Worm (Caenorhabditis elegans): ENCODE measurements around the gene clec-222.

clec-222 gene

DNA sequence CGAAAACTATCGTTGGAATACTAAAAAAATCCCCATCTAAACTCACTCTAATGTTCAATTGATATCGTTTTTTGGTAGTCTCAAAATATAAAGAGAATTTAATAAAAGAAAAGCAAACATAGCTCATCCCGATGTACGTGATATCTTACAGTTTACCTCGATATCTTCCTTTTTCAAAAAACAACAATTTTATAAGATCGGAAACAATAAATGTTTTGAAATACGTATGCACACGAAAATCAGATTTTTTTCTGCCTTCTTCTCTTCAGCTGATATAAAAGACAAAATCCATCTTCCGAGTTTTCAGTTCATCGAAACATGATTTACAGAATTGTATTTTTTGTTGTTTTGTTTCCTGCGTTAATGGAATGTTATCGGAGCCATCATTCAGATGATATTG lies at the start of gene clec-222:
TSS of gene clec-222 (plus strand) at position 301 of the 400 bp plus-strand sequence.
- TF ChIP-seq hnd-1 (tag; optimal IDR thresholded peaks at IDR 0.05) (no peak), tbx-37 (GFP tag; conservative IDR thresholded peaks at IDR 0.05) (no peak), flt-1 (GFP tag; IDR thresholded peaks at IDR 0.05) (no peak), aly-1 (tag; optimal IDR thresholded peaks at IDR 0.05) (no peak), ceh-13 (GFP tag; optimal IDR thresholded peaks at IDR 0.05) (no peak), F13C5.2 (tag; optimal IDR thresholded peaks at IDR 0.05) (no peak), hmbx-1 (tag; optimal IDR thresholded peaks at IDR 0.05) (no peak), tbx-11 (GFP tag; IDR thresholded peaks at IDR 0.05) (no peak), scrt-1 (GFP tag; IDR thresholded peaks at IDR 0.05) (no peak), ama-1 (optimal IDR thresholded peaks at IDR 0.05) (no peak), ets-7 (tag; optimal IDR thresholded peaks at IDR 0.05) (no peak), B0310.2 (tag; optimal IDR thresholded peaks at IDR 0.05) (no peak), pes-1 (GFP tag; IDR thresholded peaks at IDR 0.05) (no peak)

DNA sequence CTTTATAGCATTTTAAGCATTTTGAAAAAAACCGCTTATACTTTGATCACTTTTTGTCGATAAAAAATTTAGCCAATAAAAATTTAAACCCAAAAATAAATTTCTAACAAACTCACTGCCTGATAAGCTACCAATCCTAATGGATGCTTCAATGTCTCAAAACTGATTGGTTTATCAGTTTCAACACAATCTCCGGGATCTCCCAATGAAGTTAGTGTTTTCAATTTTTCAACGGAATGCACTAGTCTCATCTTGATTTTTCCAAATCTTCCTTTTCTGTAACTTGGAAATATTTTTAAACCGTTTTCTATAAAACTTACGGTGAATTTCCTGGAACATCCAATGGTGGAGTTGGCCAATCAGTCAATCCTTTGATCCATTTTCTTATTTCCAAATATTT lies 47.5 kb upstream of the clec-222 start:
- TF ChIP-seq ets-7 (tag; optimal IDR thresholded peaks at IDR 0.05): no peak
- TF ChIP-seq scrt-1 (GFP tag; IDR thresholded peaks at IDR 0.05): no peak
- TF ChIP-seq aly-1 (tag; optimal IDR thresholded peaks at IDR 0.05): no peak
- TF ChIP-seq F13C5.2 (tag; optimal IDR thresholded peaks at IDR 0.05): no peak
- no peak for TF ChIP-seq flt-1 (GFP tag; IDR thresholded peaks at IDR 0.05)
- TF ChIP-seq hmbx-1 (tag; optimal IDR thresholded peaks at IDR 0.05): no peak
- TF ChIP-seq tra-4 (tag; optimal IDR thresholded peaks at IDR 0.05): no peak
- TF ChIP-seq pes-1 (GFP tag; IDR thresholded peaks at IDR 0.05): no peak
- TF ChIP-seq hnd-1 (tag; optimal IDR thresholded peaks at IDR 0.05): no peak
- TF ChIP-seq ceh-36 (tag; optimal IDR thresholded peaks at IDR 0.05): no peak
- no peak for TF ChIP-seq sea-1 (GFP tag; conservative IDR thresholded peaks at IDR 0.05)
- TF ChIP-seq tbx-11 (GFP tag; IDR thresholded peaks at IDR 0.05): no peak
- no peak for TF ChIP-seq ceh-13 (GFP tag; optimal IDR thresholded peaks at IDR 0.05)
- no peak for TF ChIP-seq tbx-37 (GFP tag; conservative IDR thresholded peaks at IDR 0.05)
- TF ChIP-seq B0310.2 (tag; optimal IDR thresholded peaks at IDR 0.05): no peak
- no peak for TF ChIP-seq hmg-4 (GFP tag; optimal IDR thresholded peaks at IDR 0.05)
- no peak for TF ChIP-seq ama-1 (optimal IDR thresholded peaks at IDR 0.05)

DNA sequence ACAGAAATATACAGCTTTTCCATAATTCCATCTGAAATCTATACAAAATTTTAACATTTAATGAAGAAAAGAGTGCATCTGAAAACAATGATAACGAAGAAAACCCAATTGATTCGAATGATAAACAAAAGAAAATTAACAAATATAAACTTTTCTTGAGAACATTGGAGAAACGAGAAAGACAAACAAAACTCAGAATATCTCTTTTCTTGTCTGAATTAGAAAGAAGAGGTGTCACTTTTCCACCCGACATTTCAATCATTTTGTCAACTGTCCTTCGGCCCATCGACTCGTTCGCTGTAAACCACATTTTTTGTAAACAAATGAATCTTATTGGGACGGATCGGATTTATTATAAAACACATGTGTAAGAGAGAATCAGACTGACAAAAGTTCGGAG lies 45.2 kb upstream of the clec-222 start, which contains the start of gene bgal-1:
TSS of gene bgal-1 (minus strand) at position 38 of the 400 bp plus-strand sequence.
- TF ChIP-seq tra-4 (tag; optimal IDR thresholded peaks at IDR 0.05) (no peak), ets-7 (tag; optimal IDR thresholded peaks at IDR 0.05) (no peak), hnd-1 (tag; optimal IDR thresholded peaks at IDR 0.05) (no peak), F13C5.2 (tag; optimal IDR thresholded peaks at IDR 0.05) (no peak), ceh-13 (GFP tag; optimal IDR thresholded peaks at IDR 0.05) (no peak), ceh-36 (tag; optimal IDR thresholded peaks at IDR 0.05) (no peak), flt-1 (GFP tag; IDR thresholded peaks at IDR 0.05) (no peak), tbx-37 (GFP tag; conservative IDR thresholded peaks at IDR 0.05) (no peak), pes-1 (GFP tag; IDR thresholded peaks at IDR 0.05) (no peak), hmg-4 (GFP tag; optimal IDR thresholded peaks at IDR 0.05) (no peak), B0310.2 (tag; optimal IDR thresholded peaks at IDR 0.05) (no peak), sea-1 (GFP tag; conservative IDR thresholded peaks at IDR 0.05) (no peak), hmbx-1 (tag; optimal IDR thresholded peaks at IDR 0.05) (no peak), aly-1 (tag; optimal IDR thresholded peaks at IDR 0.05) (no peak)

DNA sequence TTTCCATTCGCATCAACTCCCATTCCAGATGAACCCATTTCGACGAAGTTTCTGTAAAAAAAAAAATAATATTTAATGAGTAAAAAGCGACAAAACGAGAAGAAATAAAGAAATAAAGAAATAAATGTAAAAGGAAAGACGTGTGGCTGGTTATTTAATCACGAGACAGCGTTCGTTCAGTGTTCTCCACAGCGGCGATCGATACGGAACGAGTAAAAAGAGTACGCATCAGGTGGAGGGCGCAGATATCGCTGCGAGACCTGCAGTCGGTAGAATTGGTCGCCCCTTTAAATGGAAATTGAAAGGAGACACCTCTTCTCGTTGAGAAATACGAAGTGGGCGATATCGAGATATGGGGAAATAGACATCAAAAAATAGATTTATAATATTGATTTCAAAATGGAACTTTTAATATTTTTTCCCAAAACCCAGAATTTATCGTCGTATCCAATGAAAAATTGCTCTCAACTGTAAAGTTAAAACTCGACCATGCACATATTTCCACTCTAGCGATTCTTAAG lies 42.4 kb upstream of the clec-222 start, which contains the start of gene pqn-70:
TSS of gene pqn-70 (minus strand) at position 51 of the 521 bp plus-strand sequence.
- TF ChIP-seq tra-4 (tag; optimal IDR thresholded peaks at IDR 0.05) (no peak), F13C5.2 (tag; optimal IDR thresholded peaks at IDR 0.05) (peak; percentile 39), tbx-37 (GFP tag; conservative IDR thresholded peaks at IDR 0.05) (0 out of 2 replicates have a peak, but pooled peaks have one; percentile 11), hmg-4 (GFP tag; optimal IDR thresholded peaks at IDR 0.05) (peak; percentile 60)

DNA sequence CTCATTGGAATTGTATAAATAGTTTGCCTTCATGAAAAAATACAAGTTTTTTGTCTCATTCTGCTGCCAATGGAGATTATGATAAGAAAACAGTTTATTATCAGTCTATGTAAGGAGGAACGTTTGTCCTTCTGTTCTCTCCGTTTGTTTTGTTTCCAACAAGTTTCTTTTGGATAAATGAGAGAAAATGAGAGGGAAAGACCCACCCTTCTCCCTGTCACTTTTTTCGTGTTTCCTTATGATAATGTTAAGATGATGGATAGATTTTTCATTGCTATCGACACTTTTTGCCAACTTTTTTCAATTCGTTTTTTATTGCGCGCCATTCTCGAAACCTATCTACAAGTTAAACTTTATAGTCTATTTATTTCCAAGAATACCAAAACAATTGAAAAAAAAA lies 40.0 kb upstream of the clec-222 start:
- TF ChIP-seq scrt-1 (GFP tag; IDR thresholded peaks at IDR 0.05) (no peak), F13C5.2 (tag; optimal IDR thresholded peaks at IDR 0.05) (no peak)

DNA sequence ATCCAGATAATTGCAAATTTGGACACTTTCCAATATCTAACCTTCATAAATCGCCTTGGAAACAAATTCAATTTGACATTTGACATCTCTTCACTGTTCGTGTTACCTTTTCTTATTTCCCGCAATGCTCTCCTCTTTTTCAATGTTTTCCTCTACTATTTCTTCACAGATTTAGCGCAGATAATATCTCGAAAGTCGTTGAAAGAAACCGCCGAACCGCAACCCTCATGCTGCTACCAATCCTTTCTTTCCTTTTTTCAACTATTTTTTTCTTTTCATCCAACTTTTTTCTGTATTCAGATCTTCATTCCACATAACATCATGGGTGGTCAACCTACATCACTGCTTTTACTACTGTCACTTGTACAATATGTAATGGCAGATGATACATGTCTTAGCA lies 36.8 kb upstream of the clec-222 start, which contains the start of gene T19B10.5:
TSS of gene T19B10.5 (plus strand) at position 301 of the 400 bp plus-strand sequence.
- TF ChIP-seq pes-1 (GFP tag; IDR thresholded peaks at IDR 0.05) (no peak), sea-1 (GFP tag; conservative IDR thresholded peaks at IDR 0.05) (no peak), scrt-1 (GFP tag; IDR thresholded peaks at IDR 0.05) (no peak)

DNA sequence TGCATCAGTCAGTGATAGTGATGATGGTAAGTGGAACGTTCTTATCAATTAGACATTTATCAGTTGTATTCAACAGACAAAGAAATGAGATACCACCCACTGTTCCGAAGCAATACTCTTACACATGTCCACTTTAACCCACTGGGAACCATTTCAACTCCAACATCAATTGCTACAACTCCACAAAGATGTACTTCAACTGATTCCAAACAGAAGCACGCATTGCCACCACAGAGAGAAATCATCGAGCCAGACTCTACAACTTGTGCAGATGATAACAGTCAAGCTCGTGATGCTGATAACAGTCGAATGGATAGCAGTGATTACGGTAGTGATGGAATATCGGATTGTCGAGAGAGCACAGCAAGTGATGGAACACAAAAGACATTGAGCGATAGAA lies 35.3 kb upstream of the clec-222 start:
- TF ChIP-seq flt-1 (GFP tag; IDR thresholded peaks at IDR 0.05) (no peak), ets-7 (tag; optimal IDR thresholded peaks at IDR 0.05) (no peak), sea-1 (GFP tag; conservative IDR thresholded peaks at IDR 0.05) (no peak), hnd-1 (tag; optimal IDR thresholded peaks at IDR 0.05) (no peak), tra-4 (tag; optimal IDR thresholded peaks at IDR 0.05) (no peak), tbx-37 (GFP tag; conservative IDR thresholded peaks at IDR 0.05) (no peak), scrt-1 (GFP tag; IDR thresholded peaks at IDR 0.05) (no peak), hmg-4 (GFP tag; optimal IDR thresholded peaks at IDR 0.05) (no peak), aly-1 (tag; optimal IDR thresholded peaks at IDR 0.05) (no peak), ceh-13 (GFP tag; optimal IDR thresholded peaks at IDR 0.05) (no peak), F13C5.2 (tag; optimal IDR thresholded peaks at IDR 0.05) (no peak), ceh-36 (tag; optimal IDR thresholded peaks at IDR 0.05) (no peak), B0310.2 (tag; optimal IDR thresholded peaks at IDR 0.05) (no peak), ama-1 (optimal IDR thresholded peaks at IDR 0.05) (no peak)

DNA sequence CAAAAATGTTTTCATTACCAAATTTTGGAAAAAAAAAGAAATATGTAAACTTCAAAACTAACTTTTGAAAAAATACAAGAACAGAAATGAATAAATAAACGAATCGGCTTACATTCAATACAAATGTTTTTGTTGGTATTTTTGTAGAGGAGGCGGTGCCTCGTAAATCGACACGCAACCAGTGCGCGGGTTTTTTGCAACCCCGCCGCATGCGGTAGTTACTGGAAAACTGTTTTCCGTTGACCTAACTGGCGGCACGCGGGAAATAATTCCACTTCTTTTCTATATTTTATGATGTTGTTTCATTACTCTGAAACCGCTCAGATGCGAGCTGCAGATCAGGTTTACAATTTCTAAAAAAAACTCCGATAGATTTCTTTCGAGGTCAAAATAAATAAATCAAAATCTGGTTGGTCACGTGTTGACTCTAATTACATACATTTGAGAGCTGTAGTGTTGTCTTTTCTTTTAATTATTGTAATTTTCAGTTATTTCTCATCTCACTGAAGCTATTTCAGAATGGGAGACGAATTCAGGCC lies 31.9 kb upstream of the clec-222 start, which contains the start of the genes dvc-1 and ima-1:
TSS of gene dvc-1 (minus strand) at position 145 of the 539 bp plus-strand sequence.
TSS of gene ima-1 (plus strand) at position 489 of the 539 bp plus-strand sequence.
- TF ChIP-seq tbx-11 (GFP tag; IDR thresholded peaks at IDR 0.05) (peak; percentile 69; the same call in 1 of the 2 replicates), ets-7 (tag; optimal IDR thresholded peaks at IDR 0.05) (peak; percentile 0), tbx-37 (GFP tag; conservative IDR thresholded peaks at IDR 0.05) (peak; percentile 74), ceh-36 (tag; optimal IDR thresholded peaks at IDR 0.05) (peak; percentile 69), tra-4 (tag; optimal IDR thresholded peaks at IDR 0.05) (no peak), aly-1 (tag; optimal IDR thresholded peaks at IDR 0.05) (no peak), flt-1 (GFP tag; IDR thresholded peaks at IDR 0.05) (peak; percentile 76), B0310.2 (tag; optimal IDR thresholded peaks at IDR 0.05) (no peak), pes-1 (GFP tag; IDR thresholded peaks at IDR 0.05) (no peak), hmg-4 (GFP tag; optimal IDR thresholded peaks at IDR 0.05) (peak; percentile 50), hmbx-1 (tag; optimal IDR thresholded peaks at IDR 0.05) (peak; percentile 12), sea-1 (GFP tag; conservative IDR thresholded peaks at IDR 0.05) (peak; percentile 75), ama-1 (optimal IDR thresholded peaks at IDR 0.05) (no peak), scrt-1 (GFP tag; IDR thresholded peaks at IDR 0.05) (peak; percentile 55; the same call in 1 of the 2 replicates), ceh-13 (GFP tag; optimal IDR thresholded peaks at IDR 0.05) (peak; percentile 65), F13C5.2 (tag; optimal IDR thresholded peaks at IDR 0.05) (peak; percentile 90), hnd-1 (tag; optimal IDR thresholded peaks at IDR 0.05) (peak; percentile 43)

Measured in whole organism, early embryonic.